Worm (Caenorhabditis elegans) whole organism, L1 larva: ENCODE data around the gene C27C12.1.

Experiments used
- C04F5.9 ChIP-seq: sonication (generic microtip); optimal IDR thresholded peaks from 2 replicates; lab custom pipeline; 2016; ENCODE audit warnings: missing genetic modification characterization, missing compliant biosample characterization
- C16A3.4 ChIP-seq: fragments of 150-350 bp; optimal IDR thresholded peaks from 2 replicates; lab custom pipeline; 2014; ENCODE audit warnings: missing biosample characterization, missing genetic modification characterization
- C34B4.2 ChIP-seq: sonication (generic microtip); optimal IDR thresholded peaks from 2 replicates; lab custom pipeline; 2017; ENCODE audit warnings: mild to moderate bottlenecking, missing genetic modification characterization, missing compliant biosample characterization
- Y116A8C.19 ChIP-seq: sonication (generic microtip); optimal IDR thresholded peaks from 2 replicates; lab custom pipeline; 2016; ENCODE audit warnings: missing compliant biosample characterization, missing genetic modification characterization, borderline replicate concordance
- aha-1 ChIP-seq: fragments of 150-350 bp; optimal IDR thresholded peaks from 2 replicates; lab custom pipeline; 2014; ENCODE audit warnings: missing biosample characterization, missing genetic modification characterization
- alr-1 ChIP-seq: fragments of 200-800 bp; sonication (Bioruptor generic); optimal IDR thresholded peaks from 2 replicates; lab custom pipeline; 2018; ENCODE audit warnings: borderline replicate concordance, mild to moderate bottlenecking, missing genetic modification characterization, missing compliant biosample characterization
- aly-2 ChIP-seq: fragments of 150-350 bp; optimal IDR thresholded peaks from 2 replicates; lab custom pipeline; 2014; ENCODE audit warnings: missing biosample characterization, missing genetic modification characterization
- ama-1 ChIP-seq: fragments of 150-350 bp; optimal IDR thresholded peaks from 2 replicates; lab custom pipeline; 2014
- ceh-63 ChIP-seq: fragments of 200-800 bp; sonication (Bioruptor generic); optimal IDR thresholded peaks from 2 replicates; lab custom pipeline; 2018; ENCODE audit warnings: mild to moderate bottlenecking, missing genetic modification characterization, missing compliant biosample characterization
- ceh-8 ChIP-seq: fragments of 200-800 bp; sonication (Bioruptor generic); optimal IDR thresholded peaks from 2 replicates; lab custom pipeline; 2018; ENCODE audit warnings: mild to moderate bottlenecking, missing genetic modification characterization, moderate library complexity, missing compliant biosample characterization
- ceh-88 ChIP-seq: fragments of 200-800 bp; sonication (Bioruptor generic); IDR thresholded peaks from 2 replicates; pipeline ENCODE4 v1.3.6; 2022; ENCODE audit warnings: missing genetic modification characterization, missing compliant biosample characterization
- dsc-1 ChIP-seq: sonication (generic microtip); optimal IDR thresholded peaks from 2 replicates; lab custom pipeline; 2016; ENCODE audit warnings: mild to moderate bottlenecking, missing genetic modification characterization, missing compliant biosample characterization
- efl-1 ChIP-seq, 4 experiments: fragments of 150-350 bp; optimal IDR thresholded peaks in 3 of 4; peaks in 1 of 4; 1 replicate in 1 of 4; 2 replicates in 3 of 4; lab custom pipeline; 2014; ENCODE audit warnings: missing biosample characterization in 2 of 4, missing genetic modification characterization in 2 of 4, missing genetic modification reagents in 2 of 4
- efl-3 ChIP-seq: fragments of 200-800 bp; sonication (Bioruptor generic); optimal IDR thresholded peaks from 2 replicates; lab custom pipeline; 2018; ENCODE audit warnings: mild to moderate bottlenecking, missing genetic modification characterization, missing compliant biosample characterization
- egl-13 ChIP-seq: sonication (generic microtip); optimal IDR thresholded peaks from 2 replicates; lab custom pipeline; 2016; ENCODE audit warnings: missing genotype, missing genetic modification reagents, missing genetic modification characterization, missing compliant biosample characterization
- elt-2 ChIP-seq: sonication (generic microtip); optimal IDR thresholded peaks from 2 replicates; lab custom pipeline; 2016; ENCODE audit warnings: missing genetic modification characterization, mild to moderate bottlenecking, inconsistent platforms, missing compliant biosample characterization, missing genetic modification reagents
- elt-3 ChIP-seq, 6 experiments: fragments of 150-350 bp in 1 of 6; sonication (generic microtip); optimal IDR thresholded peaks; 2 replicates each; lab custom pipeline; 2017 to 2018; ENCODE audit warnings: missing biosample characterization in 6 of 6, missing genetic modification characterization in 6 of 6, inconsistent platforms in 1 of 6
- fkh-8 ChIP-seq: sonication (generic microtip); optimal IDR thresholded peaks from 2 replicates; lab custom pipeline; 2016; ENCODE audit warnings: mild to moderate bottlenecking, missing genetic modification characterization, missing compliant biosample characterization
- fos-1 ChIP-seq: fragments of 150-350 bp; optimal IDR thresholded peaks from 2 replicates; lab custom pipeline; 2014; ENCODE audit warnings: missing biosample characterization, missing genetic modification characterization
- hlh-17 ChIP-seq: fragments of 200-800 bp; sonication (Bioruptor generic); optimal IDR thresholded peaks from 2 replicates; lab custom pipeline; 2018; ENCODE audit warnings: missing genetic modification characterization, mild to moderate bottlenecking, missing compliant biosample characterization, moderate library complexity, borderline replicate concordance
- jun-1 ChIP-seq: fragments of 150-350 bp; optimal IDR thresholded peaks from 2 replicates; lab custom pipeline; 2014; ENCODE audit warnings: missing biosample characterization, missing genetic modification reagents, missing genetic modification characterization
- lin-13 ChIP-seq: fragments of 150-350 bp; optimal IDR thresholded peaks from 2 replicates; lab custom pipeline; 2014; ENCODE audit warnings: missing biosample characterization, missing genetic modification reagents, missing genetic modification characterization
- lin-14 ChIP-seq: fragments of 200-800 bp; sonication (Bioruptor generic); optimal IDR thresholded peaks from 2 replicates; lab custom pipeline; 2018; ENCODE audit warnings: mild to moderate bottlenecking, missing genetic modification characterization, moderate library complexity, missing compliant biosample characterization
- lin-15B ChIP-seq: fragments of 150-350 bp; sonication (generic microtip); optimal IDR thresholded peaks from 3 replicates; lab custom pipeline; 2014; ENCODE audit warnings: missing biosample characterization, missing genetic modification characterization
- lin-35 ChIP-seq, 2 experiments: fragments of 150-350 bp; optimal IDR thresholded peaks; 2 replicates each; lab custom pipeline; 2014; ENCODE audit warnings: missing biosample characterization in 2 of 2, missing genetic modification characterization in 2 of 2, missing genetic modification reagents in 2 of 2
- lir-3 ChIP-seq: sonication (generic microtip); optimal IDR thresholded peaks from 2 replicates; lab custom pipeline; 2016; ENCODE audit warnings: mild to moderate bottlenecking, missing genetic modification characterization, moderate library complexity, missing compliant biosample characterization; ENCODE audit not compliant: poor library complexity
- mef-2 ChIP-seq: fragments of 150-350 bp; optimal IDR thresholded peaks from 2 replicates; lab custom pipeline; 2014; ENCODE audit warnings: missing biosample characterization, missing genetic modification characterization
- mep-1 ChIP-seq: fragments of 150-350 bp; optimal IDR thresholded peaks from 2 replicates; lab custom pipeline; 2014; ENCODE audit warnings: missing biosample characterization, missing genetic modification characterization
- nhr-11 ChIP-seq: fragments of 150-350 bp; optimal IDR thresholded peaks from 2 replicates; lab custom pipeline; 2014; ENCODE audit warnings: missing biosample characterization, missing genetic modification characterization
- nhr-19 ChIP-seq: fragments of 200-800 bp; sonication (Bioruptor generic); conservative IDR thresholded peaks from 2 replicates; pipeline ENCODE4 v1.3.6; 2022; ENCODE audit warnings: missing genetic modification characterization, missing compliant biosample characterization
- nhr-20 ChIP-seq: sonication (generic microtip); optimal IDR thresholded peaks from 2 replicates; lab custom pipeline; 2016; ENCODE audit warnings: mild to moderate bottlenecking, missing genetic modification characterization, missing compliant biosample characterization
- nhr-28 ChIP-seq: fragments of 150-350 bp; optimal IDR thresholded peaks from 2 replicates; lab custom pipeline; 2014; ENCODE audit warnings: missing biosample characterization, missing genetic modification characterization
- nhr-47 ChIP-seq: sonication (generic microtip); optimal IDR thresholded peaks from 2 replicates; lab custom pipeline; 2016; ENCODE audit warnings: mild to moderate bottlenecking, missing genetic modification characterization, moderate library complexity, missing compliant biosample characterization
- nhr-71 ChIP-seq: sonication (generic microtip); optimal IDR thresholded peaks from 2 replicates; lab custom pipeline; 2016; ENCODE audit warnings: mild to moderate bottlenecking, missing genetic modification characterization, moderate library complexity, missing compliant biosample characterization
- nhr-85 ChIP-seq: sonication (generic microtip); peaks from one replicate; lab custom pipeline; 2016; ENCODE audit warnings: missing genetic modification characterization, inconsistent platforms, missing compliant biosample characterization
- nhr-90 ChIP-seq: sonication (generic microtip); optimal IDR thresholded peaks from 2 replicates; lab custom pipeline; 2016; ENCODE audit warnings: mild to moderate bottlenecking, missing genetic modification characterization, missing compliant biosample characterization; ENCODE audit not compliant: poor library complexity
- pax-3 ChIP-seq: fragments of 200-800 bp; sonication (Bioruptor generic); optimal IDR thresholded peaks from 2 replicates; lab custom pipeline; 2018; ENCODE audit warnings: mild to moderate bottlenecking, missing genetic modification characterization, moderate library complexity, missing compliant biosample characterization
- pqm-1 ChIP-seq: sonication (generic microtip); optimal IDR thresholded peaks from 3 replicates; lab custom pipeline; 2017; ENCODE audit warnings: missing biosample characterization, missing genetic modification characterization
- rnt-1 ChIP-seq: sonication (generic microtip); optimal IDR thresholded peaks from 2 replicates; lab custom pipeline; 2016; ENCODE audit warnings: mild to moderate bottlenecking, missing genetic modification characterization, moderate library complexity, missing compliant biosample characterization
- skn-1 ChIP-seq: fragments of 150-350 bp; optimal IDR thresholded peaks from 2 replicates; lab custom pipeline; 2014; ENCODE audit warnings: missing biosample characterization, missing genetic modification characterization
- snpc-4 ChIP-seq: fragments of 150-350 bp; optimal IDR thresholded peaks from 2 replicates; lab custom pipeline; 2014; ENCODE audit warnings: missing biosample characterization, missing genetic modification characterization
- sox-4 ChIP-seq: sonication (generic microtip); optimal IDR thresholded peaks from 2 replicates; lab custom pipeline; 2016; ENCODE audit warnings: missing genetic modification characterization, missing compliant biosample characterization
- unc-130 ChIP-seq: fragments of 150-350 bp; optimal IDR thresholded peaks from 2 replicates; lab custom pipeline; 2017; ENCODE audit warnings: missing biosample characterization, missing genetic modification characterization, inconsistent platforms
- unc-30 ChIP-seq: sonication (generic microtip); optimal IDR thresholded peaks from 2 replicates; lab custom pipeline; 2017; ENCODE audit warnings: missing biosample characterization, missing genetic modification characterization
- unc-62 ChIP-seq: fragments of 150-350 bp; optimal IDR thresholded peaks from 2 replicates; lab custom pipeline; 2014; ENCODE audit warnings: missing biosample characterization, missing genetic modification reagents, missing genetic modification characterization
- unc-86 ChIP-seq: sonication (generic microtip); optimal IDR thresholded peaks from 2 replicates; lab custom pipeline; 2016; ENCODE audit warnings: missing genetic modification characterization, missing compliant biosample characterization
- vab-15 ChIP-seq: sonication (generic microtip); optimal IDR thresholded peaks from 2 replicates; lab custom pipeline; 2017; ENCODE audit warnings: missing genotype, mild to moderate bottlenecking, missing genetic modification characterization, missing compliant biosample characterization
- xbp-1 ChIP-seq: sonication (generic microtip); optimal IDR thresholded peaks from 2 replicates; lab custom pipeline; 2016; ENCODE audit warnings: missing genetic modification characterization, missing compliant biosample characterization
- zag-1 ChIP-seq: fragments of 150-350 bp; optimal IDR thresholded peaks from 2 replicates; lab custom pipeline; 2014; ENCODE audit warnings: missing biosample characterization, missing genetic modification characterization
- ztf-4 ChIP-seq: fragments of 150-350 bp; optimal IDR thresholded peaks from 2 replicates; lab custom pipeline; 2014; ENCODE audit warnings: missing biosample characterization, missing genetic modification characterization

Gene C27C12.1

DNA sequence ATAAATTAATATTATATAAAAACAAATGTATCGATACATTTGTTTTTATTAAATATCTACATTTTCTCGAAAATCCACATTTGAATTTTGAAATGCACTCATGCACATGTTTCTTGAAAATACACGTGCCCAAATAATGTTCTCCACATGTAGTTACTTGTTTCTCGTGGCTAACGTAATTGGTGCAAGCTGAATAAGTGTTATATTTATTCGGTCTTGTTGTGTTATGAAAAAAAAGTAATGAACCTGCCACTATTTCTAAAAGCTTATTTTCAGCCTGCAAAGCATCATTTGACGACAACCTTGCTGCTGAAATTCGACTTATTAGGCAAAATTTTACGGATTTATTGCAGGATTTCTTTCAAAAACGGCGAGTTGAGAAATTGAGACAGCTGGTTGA, 40.2 kb downstream of the C27C12.1 start (continued):
- peak; percentile 23 for TF ChIP-seq C04F5.9 (tag; lab: Kevin White, UChicago)
- peak; percentile 64 for TF ChIP-seq nhr-11 (tag; lab: Kevin White, UChicago)
- TF ChIP-seq sox-4 (tag; lab: Kevin White, UChicago): peak; percentile 75
- TF ChIP-seq rnt-1: peak; percentile 87
- peak; percentile 58 for TF ChIP-seq ztf-4 (tag; lab: Kevin White, UChicago)
- TF ChIP-seq lin-15B (tag; lab: Kevin White, UChicago): no peak
- no peak for TF ChIP-seq nhr-28
- TF ChIP-seq pqm-1: no peak
- TF ChIP-seq ceh-88 (GFP tag; lab: Robert Waterston, UW): peak; percentile 61
- TF ChIP-seq skn-1 (tag; lab: Kevin White, UChicago): peak; percentile 82
- TF ChIP-seq efl-3 (GFP tag; lab: Kevin White, UChicago): no peak
- no peak for TF ChIP-seq ama-1 (lab: Kevin White, UChicago)
- TF ChIP-seq lin-35 (GFP tag; optimal IDR thresholded peaks at IDR 0.05; lab: Kevin White, UChicago): peak; percentile 20 to 80
- peak; percentile 75 for TF ChIP-seq aly-2 (tag; lab: Kevin White, UChicago)
- TF ChIP-seq unc-30: no peak
- peak; percentile 88 for TF ChIP-seq nhr-19
- no peak for TF ChIP-seq alr-1 (tag; lab: Kevin White, UChicago)
- TF ChIP-seq mef-2: no peak
- peak; percentile 92 for TF ChIP-seq fos-1
- no peak for TF ChIP-seq aha-1 (tag; lab: Kevin White, UChicago)
- no peak for TF ChIP-seq C34B4.2 (tag; lab: Kevin White, UChicago)
- TF ChIP-seq nhr-71 (tag; lab: Kevin White, UChicago): peak; percentile 86
- TF ChIP-seq egl-13 (tag; lab: Kevin White, UChicago): peak; percentile 80
- peak; percentile 87 for TF ChIP-seq ceh-8 (GFP tag; lab: Kevin White, UChicago)
- TF ChIP-seq unc-62 (GFP tag; lab: Kevin White, UChicago): no peak
- TF ChIP-seq lir-3 (tag; lab: Kevin White, UChicago): peak; percentile 66
- TF ChIP-seq xbp-1 (tag; lab: Kevin White, UChicago): peak; percentile 77
- TF ChIP-seq elt-3 (tag; optimal IDR thresholded peaks at IDR 0.05; lab: Kevin White, UChicago): peak in 2 of 6 experiments; percentile 3 to 73
- TF ChIP-seq efl-1 (optimal IDR thresholded peaks at IDR 0.05; lab: Kevin White, UChicago): peak; percentile 58 to 62
- peak; percentile 7 to 93 for TF ChIP-seq efl-1 (GFP tag; optimal IDR thresholded peaks at IDR 0.05 in 1 of 2; lab: Kevin White, UChicago)
- TF ChIP-seq nhr-47 (tag; lab: Kevin White, UChicago): peak; percentile 93
- peak; percentile 73 for TF ChIP-seq nhr-85 (tag; lab: Kevin White, UChicago)
- TF ChIP-seq Y116A8C.19 (tag; lab: Kevin White, UChicago): no peak
- peak; percentile 72 for TF ChIP-seq pax-3 (tag; lab: Kevin White, UChicago)
- no peak for TF ChIP-seq hlh-17 (GFP tag; lab: Kevin White, UChicago)
- TF ChIP-seq C16A3.4 (tag; lab: Kevin White, UChicago): peak; percentile 81
- TF ChIP-seq snpc-4 (tag; lab: Kevin White, UChicago): peak; percentile 80
- TF ChIP-seq lin-14 (GFP tag; lab: Kevin White, UChicago): peak; percentile 88
- no peak for TF ChIP-seq ceh-63
- peak; percentile 86 for TF ChIP-seq jun-1 (tag; lab: Kevin White, UChicago)
- TF ChIP-seq elt-2 (tag; lab: Kevin White, UChicago): peak; percentile 75
- TF ChIP-seq nhr-20 (tag; lab: Kevin White, UChicago): peak; percentile 79
- TF ChIP-seq fkh-8 (tag; lab: Kevin White, UChicago): peak; percentile 71
- TF ChIP-seq dsc-1 (tag; lab: Kevin White, UChicago): peak; percentile 94
- TF ChIP-seq zag-1 (tag; lab: Kevin White, UChicago): no peak
- TF ChIP-seq lin-13 (GFP tag; lab: Kevin White, UChicago): peak; percentile 42
- peak; percentile 86 for TF ChIP-seq nhr-90 (tag; lab: Kevin White, UChicago)
- peak; percentile 97 for TF ChIP-seq mep-1 (tag; lab: Kevin White, UChicago)
- TF ChIP-seq vab-15 (tag; lab: Kevin White, UChicago): no peak
- peak; percentile 55 for TF ChIP-seq unc-86 (tag; lab: Kevin White, UChicago)
- TF ChIP-seq unc-130 (tag; lab: Kevin White, UChicago): no peak
